Worm (Caenorhabditis elegans): Measurements from ENCODE around the gene wrt-3.

wrt-3 gene

ce11 chrIV:9477135-9477928, at the start of gene wrt-3:
TSS of gene wrt-3 (minus strand) at chrIV:9477456.
- no peak for TF ChIP-seq unc-62 (GFP tag; optimal IDR thresholded peaks at IDR 0.05)

- no peak for TF ChIP-seq unc-62 (GFP tag; optimal IDR thresholded peaks at IDR 0.05)
These were observed 49.7 kb upstream of the wrt-3 start for ce11 chrIV:9527002-9527401.

- TF ChIP-seq unc-62 (GFP tag; optimal IDR thresholded peaks at IDR 0.05) = no peak
These were observed 48.6 kb upstream of the wrt-3 start, which contains the start of gene elo-1 for ce11 chrIV:9525682-9526416. TSS of gene elo-1 (plus strand) at chrIV:9526366.

ce11 chrIV:9524849-9525460, 47.7 kb upstream of the wrt-3 start, which contains the start of gene ndua-5:
TSS of gene ndua-5 (minus strand) at chrIV:9524899.
- no peak for TF ChIP-seq unc-62 (GFP tag; optimal IDR thresholded peaks at IDR 0.05)

- no peak for TF ChIP-seq unc-62 (GFP tag; optimal IDR thresholded peaks at IDR 0.05)
These were observed 45.9 kb upstream of the wrt-3 start for ce11 chrIV:9523139-9523538.

- TF ChIP-seq unc-62 (GFP tag; optimal IDR thresholded peaks at IDR 0.05) = no peak
These were observed 43.4 kb upstream of the wrt-3 start for ce11 chrIV:9520629-9521028.

- no peak for TF ChIP-seq unc-62 (GFP tag; optimal IDR thresholded peaks at IDR 0.05)
These were observed 41.4 kb upstream of the wrt-3 start, which contains the start of gene nlp-35 for ce11 chrIV:9518608-9519007. TSS of gene nlp-35 (minus strand) at chrIV:9518926.

- no peak for TF ChIP-seq unc-62 (GFP tag; optimal IDR thresholded peaks at IDR 0.05)
These were observed 39.6 kb upstream of the wrt-3 start, which contains the start of gene C33A12.19 for ce11 chrIV:9516831-9517230. TSS of gene C33A12.19 (plus strand) at chrIV:9516999.

ce11 chrIV:9514132-9514531, 36.9 kb upstream of the wrt-3 start:
- no peak for TF ChIP-seq unc-62 (GFP tag; optimal IDR thresholded peaks at IDR 0.05)

ce11 chrIV:9513360-9513777, 36.1 kb upstream of the wrt-3 start:
- TF ChIP-seq unc-62 (GFP tag; optimal IDR thresholded peaks at IDR 0.05) = no peak

- no peak for TF ChIP-seq unc-62 (GFP tag; optimal IDR thresholded peaks at IDR 0.05)
These were observed 35.6 kb upstream of the wrt-3 start, which contains the start of gene C33A12.3 for ce11 chrIV:9512836-9513235. TSS of gene C33A12.3 (minus strand) at chrIV:9513002.

- TF ChIP-seq unc-62 (GFP tag; optimal IDR thresholded peaks at IDR 0.05) = no peak
These were observed 34.4 kb upstream of the wrt-3 start for ce11 chrIV:9511640-9512039.

ce11 chrIV:9511221-9511638, 34.0 kb upstream of the wrt-3 start:
- TF ChIP-seq unc-62 (GFP tag; optimal IDR thresholded peaks at IDR 0.05) = no peak

- TF ChIP-seq unc-62 (GFP tag; optimal IDR thresholded peaks at IDR 0.05) = no peak
These were observed 33.2 kb upstream of the wrt-3 start, which contains the start of gene C33A12.4 for ce11 chrIV:9510439-9510838. TSS of gene C33A12.4 (minus strand) at chrIV:9510569.

- no peak for TF ChIP-seq unc-62 (GFP tag; optimal IDR thresholded peaks at IDR 0.05)
These were observed 31.4 kb upstream of the wrt-3 start, which contains the start of gene ethe-1 for ce11 chrIV:9508612-9509011. TSS of gene ethe-1 (minus strand) at chrIV:9508761.

- TF ChIP-seq unc-62 (GFP tag; optimal IDR thresholded peaks at IDR 0.05) = no peak
These were observed 29.0 kb upstream of the wrt-3 start, which contains the start of gene ttr-9 for ce11 chrIV:9506251-9506650. TSS of gene ttr-9 (minus strand) at chrIV:9506351.
